Worm (Caenorhabditis elegans) whole organism, midembryonic: Measurements from ENCODE around the gene dsl-5.

Experiments
- T22C8.4 ChIP-seq: fragments of 200-800 bp; sonication (Bioruptor generic); IDR thresholded peaks from 2 replicates; pipeline ENCODE4 v1.3.6; 2022; ENCODE audit warnings: missing genetic modification characterization, missing compliant biosample characterization
- cog-1 ChIP-seq: sonication (generic microtip); optimal IDR thresholded peaks from 2 replicates; lab custom pipeline; 2016; ENCODE audit warnings: missing genetic modification characterization, missing compliant biosample characterization
- flt-1 ChIP-seq: fragments of 200-800 bp; sonication (Bioruptor generic); IDR thresholded peaks from 2 replicates; pipeline ENCODE4 v1.3.6; 2022; ENCODE audit warnings: missing genetic modification characterization, missing compliant biosample characterization
- klf-2 ChIP-seq: fragments of 200-800 bp; sonication (Bioruptor generic); conservative IDR thresholded peaks from 2 replicates; pipeline ENCODE4 v1.3.6; 2022; ENCODE audit warnings: missing genetic modification reagents, missing genetic modification characterization, missing compliant biosample characterization
- med-1 ChIP-seq: sonication (generic microtip); optimal IDR thresholded peaks from 2 replicates; lab custom pipeline; 2017; ENCODE audit warnings: missing genetic modification characterization, mild to moderate bottlenecking, missing compliant biosample characterization, antibody characterized with exemption, missing genetic modification reagents; ENCODE audit not compliant: insufficient read depth
- ref-1 ChIP-seq: fragments of 200-800 bp; sonication (Bioruptor generic); conservative IDR thresholded peaks from 2 replicates; pipeline ENCODE4 v1.3.6; 2022; ENCODE audit warnings: missing genetic modification reagents, missing genetic modification characterization, missing compliant biosample characterization
- tab-1 ChIP-seq: fragments of 200-800 bp; sonication (Bioruptor generic); IDR thresholded peaks from 2 replicates; pipeline ENCODE4 v1.3.6; 2022; ENCODE audit warnings: missing genetic modification characterization, missing compliant biosample characterization
- ztf-23 ChIP-seq: fragments of 200-800 bp; sonication (Bioruptor generic); IDR thresholded peaks from 2 replicates; pipeline ENCODE4 v1.3.6; 2022; ENCODE audit warnings: missing genetic modification reagents, missing genetic modification characterization, missing compliant biosample characterization
- ztf-29 ChIP-seq: fragments of 200-800 bp; sonication (Bioruptor generic); IDR thresholded peaks from 2 replicates; pipeline ENCODE4 v1.3.6; 2022; ENCODE audit warnings: missing genetic modification reagents, missing genetic modification characterization, missing compliant biosample characterization

dsl-5 gene

DNA sequence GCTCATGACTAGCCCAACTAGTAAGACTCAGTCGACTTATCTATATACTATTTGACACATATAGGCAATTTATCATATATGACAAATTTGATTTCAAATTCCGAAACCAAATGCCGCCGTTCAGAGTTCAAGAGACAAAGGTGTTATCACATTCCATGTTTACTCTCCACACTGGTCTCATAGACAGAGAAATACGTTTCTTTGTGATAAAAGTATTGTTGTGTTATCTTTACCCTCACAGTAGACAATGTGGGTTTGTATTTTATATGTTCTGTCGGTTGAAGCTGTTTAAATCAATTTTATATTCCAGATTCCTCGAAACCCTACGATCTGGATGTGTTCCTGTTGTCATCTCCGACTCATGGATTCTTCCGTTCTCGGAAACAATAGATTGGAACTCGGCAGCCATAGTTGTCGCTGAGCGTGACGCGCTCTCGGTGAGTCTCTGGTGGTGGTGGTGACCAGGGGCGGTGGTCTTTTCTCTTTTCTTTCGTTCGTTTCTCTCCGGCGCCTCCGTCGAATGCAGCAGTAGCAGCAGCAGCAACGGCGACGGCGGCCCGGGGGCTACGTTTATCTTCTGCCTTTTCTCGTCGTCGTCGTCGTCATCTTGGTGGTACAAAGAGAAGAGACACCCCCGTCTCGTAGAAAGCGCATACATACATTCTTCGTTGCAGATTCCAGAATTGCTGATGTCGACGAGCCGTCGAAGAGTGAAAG, 38.2 kb downstream of the dsl-5 start:
- no peak for TF ChIP-seq ztf-29 (GFP tag; lab: Robert Waterston, UW)
- TF ChIP-seq tab-1 (GFP tag; lab: Robert Waterston, UW), result peak; percentile 58; the same call in 1 of the 2 replicates
- no peak for TF ChIP-seq T22C8.4 (GFP tag; lab: Robert Waterston, UW)
- peak; percentile 50; the same call in 1 of the 2 replicates for TF ChIP-seq flt-1
- TF ChIP-seq med-1 (GFP tag; lab: Kevin White, UChicago), result no peak

DNA sequence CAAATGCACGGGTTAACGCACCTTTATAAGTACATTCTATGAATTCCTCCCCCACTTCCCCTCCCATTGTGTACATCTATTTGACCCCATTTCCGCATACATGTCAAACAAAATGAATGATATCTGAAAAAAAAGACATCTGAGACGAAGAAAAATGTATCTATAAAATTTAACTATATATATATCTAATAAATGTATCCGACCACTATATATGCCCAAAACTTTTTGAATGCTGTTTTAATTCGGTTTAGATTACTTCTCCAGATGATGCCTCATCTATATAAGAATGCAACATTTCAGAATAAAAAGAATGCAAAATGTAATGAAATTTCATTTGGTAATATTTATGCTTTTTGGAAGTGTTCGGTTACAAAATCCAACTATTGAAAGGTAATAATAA, 42.3 kb downstream of the dsl-5 start, which contains the start of gene rib-1:
TSS of gene rib-1 (plus strand) at position 301 of the 400 bp plus-strand sequence.
- no peak for TF ChIP-seq cog-1 (tag; lab: Kevin White, UChicago)
- TF ChIP-seq ztf-29 (GFP tag; lab: Robert Waterston, UW), result no peak
- no peak for TF ChIP-seq med-1 (GFP tag; lab: Kevin White, UChicago)

ce11 chrIV:11574331-11574730, 46.5 kb downstream of the dsl-5 start:
- TF ChIP-seq ztf-29 (GFP tag; lab: Robert Waterston, UW) (no peak), flt-1 (no peak), med-1 (GFP tag; lab: Kevin White, UChicago) (no peak), ztf-23 (GFP tag; lab: Robert Waterston, UW) (no peak), klf-2 (GFP tag; lab: Robert Waterston, UW) (no peak), cog-1 (tag; lab: Kevin White, UChicago) (no peak), T22C8.4 (GFP tag; lab: Robert Waterston, UW) (no peak), tab-1 (GFP tag; lab: Robert Waterston, UW) (no peak), ref-1 (GFP tag; lab: Robert Waterston, UW) (no peak)

ce11 chrIV:11572524-11572923, 48.3 kb downstream of the dsl-5 start:
- TF ChIP-seq cog-1 (tag; lab: Kevin White, UChicago) (no peak), T22C8.4 (GFP tag; lab: Robert Waterston, UW) (no peak), tab-1 (GFP tag; lab: Robert Waterston, UW) (no peak)

- TF ChIP-seq cog-1 (tag; lab: Kevin White, UChicago) (no peak), med-1 (GFP tag; lab: Kevin White, UChicago) (no peak), T22C8.4 (GFP tag; lab: Robert Waterston, UW) (no peak)
These were observed 49.4 kb downstream of the dsl-5 start for ce11 chrIV:11571374-11571839.

ce11 chrIV:11570200-11570599, 50.6 kb downstream of the dsl-5 start, which contains the start of gene srgp-1:
srgp-1 (plus strand) TSS chrIV:11570500.
- no peak for TF ChIP-seq flt-1
- no peak for TF ChIP-seq med-1 (GFP tag; lab: Kevin White, UChicago)

ce11 chrIV:11569795-11570194, 51.0 kb downstream of the dsl-5 start:
- no peak for TF ChIP-seq ztf-23 (GFP tag; lab: Robert Waterston, UW)
- no peak for TF ChIP-seq flt-1
- no peak for TF ChIP-seq ref-1 (GFP tag; lab: Robert Waterston, UW)
- no peak for TF ChIP-seq klf-2 (GFP tag; lab: Robert Waterston, UW)
- TF ChIP-seq cog-1 (tag; lab: Kevin White, UChicago), result no peak
- no peak for TF ChIP-seq ztf-29 (GFP tag; lab: Robert Waterston, UW)
- TF ChIP-seq med-1 (GFP tag; lab: Kevin White, UChicago), result no peak
